Worm (Caenorhabditis elegans) whole organism, L1 larva: ENCODE data around the gene F49F1.5.

Experiments
- aha-1 ChIP-seq: fragments of 150-350 bp; optimal IDR thresholded peaks from 2 replicates; lab custom pipeline; 2014; ENCODE audit warnings: missing biosample characterization, missing genetic modification characterization
- alr-1 ChIP-seq: fragments of 200-800 bp; sonication (Bioruptor generic); optimal IDR thresholded peaks from 2 replicates; lab custom pipeline; 2018; ENCODE audit warnings: borderline replicate concordance, mild to moderate bottlenecking, missing genetic modification characterization, missing compliant biosample characterization
- aly-2 ChIP-seq: fragments of 150-350 bp; optimal IDR thresholded peaks from 2 replicates; lab custom pipeline; 2014; ENCODE audit warnings: missing biosample characterization, missing genetic modification characterization
- ama-1 ChIP-seq: fragments of 150-350 bp; optimal IDR thresholded peaks from 2 replicates; lab custom pipeline; 2014
- blmp-1 ChIP-seq: fragments of 150-350 bp; optimal IDR thresholded peaks from 2 replicates; lab custom pipeline; 2014; ENCODE audit warnings: missing biosample characterization, missing genetic modification characterization
- ceh-8 ChIP-seq: fragments of 200-800 bp; sonication (Bioruptor generic); optimal IDR thresholded peaks from 2 replicates; lab custom pipeline; 2018; ENCODE audit warnings: mild to moderate bottlenecking, missing genetic modification characterization, moderate library complexity, missing compliant biosample characterization
- ceh-88 ChIP-seq: fragments of 200-800 bp; sonication (Bioruptor generic); IDR thresholded peaks from 2 replicates; pipeline ENCODE4 v1.3.6; 2022; ENCODE audit warnings: missing genetic modification characterization, missing compliant biosample characterization
- dpl-1 ChIP-seq, 3 experiments: fragments of 150-350 bp in 2 of 3; sonication (generic microtip) in 1 of 3; optimal IDR thresholded peaks; 2 replicates each; lab custom pipeline; 2014 to 2017; ENCODE audit warnings: missing biosample characterization in 3 of 3, missing genetic modification characterization in 3 of 3, missing genetic modification reagents in 3 of 3
- efl-1 ChIP-seq, 4 experiments: fragments of 150-350 bp; optimal IDR thresholded peaks in 3 of 4; peaks in 1 of 4; 1 replicate in 1 of 4; 2 replicates in 3 of 4; lab custom pipeline; 2014; ENCODE audit warnings: missing biosample characterization in 2 of 4, missing genetic modification characterization in 2 of 4, missing genetic modification reagents in 2 of 4
- egl-13 ChIP-seq: sonication (generic microtip); optimal IDR thresholded peaks from 2 replicates; lab custom pipeline; 2016; ENCODE audit warnings: missing genotype, missing genetic modification reagents, missing genetic modification characterization, missing compliant biosample characterization
- egl-27 ChIP-seq, 2 experiments: fragments of 150-350 bp in 1 of 2; sonication (generic microtip); optimal IDR thresholded peaks; 3 replicates each; lab custom pipeline; 2017 to 2018; ENCODE audit warnings: missing biosample characterization in 2 of 2, missing genetic modification characterization in 2 of 2, missing genetic modification reagents in 2 of 2
- elt-2 ChIP-seq: sonication (generic microtip); optimal IDR thresholded peaks from 2 replicates; lab custom pipeline; 2016; ENCODE audit warnings: missing genetic modification characterization, mild to moderate bottlenecking, inconsistent platforms, missing compliant biosample characterization, missing genetic modification reagents
- elt-3 ChIP-seq, 6 experiments: fragments of 150-350 bp in 1 of 6; sonication (generic microtip); optimal IDR thresholded peaks; 2 replicates each; lab custom pipeline; 2017 to 2018; ENCODE audit warnings: missing biosample characterization in 6 of 6, missing genetic modification characterization in 6 of 6, inconsistent platforms in 1 of 6
- fkh-4 ChIP-seq: sonication (generic microtip); optimal IDR thresholded peaks from 2 replicates; lab custom pipeline; 2016; ENCODE audit warnings: missing compliant biosample characterization, missing genetic modification characterization, borderline replicate concordance
- fkh-8 ChIP-seq: sonication (generic microtip); optimal IDR thresholded peaks from 2 replicates; lab custom pipeline; 2016; ENCODE audit warnings: mild to moderate bottlenecking, missing genetic modification characterization, missing compliant biosample characterization
- grh-1 ChIP-seq: fragments of 200-800 bp; sonication (Bioruptor generic); IDR thresholded peaks from 2 replicates; pipeline ENCODE4 v1.3.6; 2022; ENCODE audit warnings: missing genetic modification reagents, missing genetic modification characterization, missing compliant biosample characterization
- hlh-17 ChIP-seq: fragments of 200-800 bp; sonication (Bioruptor generic); optimal IDR thresholded peaks from 2 replicates; lab custom pipeline; 2018; ENCODE audit warnings: missing genetic modification characterization, mild to moderate bottlenecking, missing compliant biosample characterization, moderate library complexity, borderline replicate concordance
- hlh-4 ChIP-seq: sonication (generic microtip); optimal IDR thresholded peaks from 2 replicates; lab custom pipeline; 2016; ENCODE audit warnings: mild to moderate bottlenecking, missing genetic modification characterization, missing compliant biosample characterization
- hpl-2 ChIP-seq: fragments of 150-350 bp; optimal IDR thresholded peaks from 2 replicates; lab custom pipeline; 2014; ENCODE audit warnings: missing biosample characterization, missing genetic modification reagents, missing genetic modification characterization
- irx-1 ChIP-seq: sonication (generic microtip); optimal IDR thresholded peaks from 2 replicates; lab custom pipeline; 2016; ENCODE audit warnings: missing genetic modification characterization, missing compliant biosample characterization
- lin-13 ChIP-seq: fragments of 150-350 bp; optimal IDR thresholded peaks from 2 replicates; lab custom pipeline; 2014; ENCODE audit warnings: missing biosample characterization, missing genetic modification reagents, missing genetic modification characterization
- lin-14 ChIP-seq: fragments of 200-800 bp; sonication (Bioruptor generic); optimal IDR thresholded peaks from 2 replicates; lab custom pipeline; 2018; ENCODE audit warnings: mild to moderate bottlenecking, missing genetic modification characterization, moderate library complexity, missing compliant biosample characterization
- lin-15B ChIP-seq: fragments of 150-350 bp; sonication (generic microtip); optimal IDR thresholded peaks from 3 replicates; lab custom pipeline; 2014; ENCODE audit warnings: missing biosample characterization, missing genetic modification characterization
- lin-35 ChIP-seq, 2 experiments: fragments of 150-350 bp; optimal IDR thresholded peaks; 2 replicates each; lab custom pipeline; 2014; ENCODE audit warnings: missing biosample characterization in 2 of 2, missing genetic modification characterization in 2 of 2, missing genetic modification reagents in 2 of 2
- lin-39 ChIP-seq: fragments of 150-350 bp; optimal IDR thresholded peaks from 2 replicates; lab custom pipeline; 2014; ENCODE audit warnings: missing biosample characterization, missing genetic modification reagents, missing genetic modification characterization
- lir-3 ChIP-seq: sonication (generic microtip); optimal IDR thresholded peaks from 2 replicates; lab custom pipeline; 2016; ENCODE audit warnings: mild to moderate bottlenecking, missing genetic modification characterization, moderate library complexity, missing compliant biosample characterization; ENCODE audit not compliant: poor library complexity
- lsy-2 ChIP-seq, 2 experiments: fragments of 150-350 bp; optimal IDR thresholded peaks; 2 replicates each; lab custom pipeline; 2014; ENCODE audit warnings: missing biosample characterization in 2 of 2, missing genetic modification characterization in 2 of 2
- mab-9 ChIP-seq: fragments of 200-800 bp; sonication (Bioruptor generic); IDR thresholded peaks from 2 replicates; pipeline ENCODE4 v1.3.6; 2022; ENCODE audit warnings: missing genetic modification reagents, missing genetic modification characterization, missing compliant biosample characterization
- mdl-1 ChIP-seq, 2 experiments: fragments of 150-350 bp; optimal IDR thresholded peaks; 2 replicates each; lab custom pipeline; 2014 to 2017; ENCODE audit warnings: missing biosample characterization in 2 of 2, missing genetic modification characterization in 2 of 2, inconsistent platforms in 1 of 2
- mef-2 ChIP-seq: fragments of 150-350 bp; optimal IDR thresholded peaks from 2 replicates; lab custom pipeline; 2014; ENCODE audit warnings: missing biosample characterization, missing genetic modification characterization
- nhr-12 ChIP-seq: sonication (generic microtip); optimal IDR thresholded peaks from 2 replicates; lab custom pipeline; 2017; ENCODE audit warnings: missing biosample characterization, missing genetic modification characterization
- nhr-19 ChIP-seq: fragments of 200-800 bp; sonication (Bioruptor generic); conservative IDR thresholded peaks from 2 replicates; pipeline ENCODE4 v1.3.6; 2022; ENCODE audit warnings: missing genetic modification characterization, missing compliant biosample characterization
- nhr-237 ChIP-seq: fragments of 150-350 bp; optimal IDR thresholded peaks from 2 replicates; lab custom pipeline; 2014; ENCODE audit warnings: missing biosample characterization, missing genetic modification characterization
- nhr-71 ChIP-seq: sonication (generic microtip); optimal IDR thresholded peaks from 2 replicates; lab custom pipeline; 2016; ENCODE audit warnings: mild to moderate bottlenecking, missing genetic modification characterization, moderate library complexity, missing compliant biosample characterization
- nhr-76 ChIP-seq: sonication (generic microtip); optimal IDR thresholded peaks from 2 replicates; lab custom pipeline; 2017; ENCODE audit warnings: missing biosample characterization, missing genetic modification characterization
- nhr-77 ChIP-seq: fragments of 150-350 bp; optimal IDR thresholded peaks from 2 replicates; lab custom pipeline; 2014; ENCODE audit warnings: missing biosample characterization, missing genetic modification characterization
- nhr-84 ChIP-seq: sonication (generic microtip); optimal IDR thresholded peaks from 2 replicates; lab custom pipeline; 2017; ENCODE audit warnings: missing biosample characterization, missing genetic modification characterization
- nhr-85 ChIP-seq: sonication (generic microtip); peaks from one replicate; lab custom pipeline; 2016; ENCODE audit warnings: missing genetic modification characterization, inconsistent platforms, missing compliant biosample characterization
- nhr-90 ChIP-seq: sonication (generic microtip); optimal IDR thresholded peaks from 2 replicates; lab custom pipeline; 2016; ENCODE audit warnings: mild to moderate bottlenecking, missing genetic modification characterization, missing compliant biosample characterization; ENCODE audit not compliant: poor library complexity
- pag-3 ChIP-seq: sonication (generic microtip); optimal IDR thresholded peaks from 2 replicates; lab custom pipeline; 2017; ENCODE audit warnings: missing genetic modification characterization, mild to moderate bottlenecking, missing compliant biosample characterization, antibody characterized with exemption, borderline replicate concordance; ENCODE audit not compliant: insufficient read depth
- skn-1 ChIP-seq: fragments of 150-350 bp; optimal IDR thresholded peaks from 2 replicates; lab custom pipeline; 2014; ENCODE audit warnings: missing biosample characterization, missing genetic modification characterization
- snu-23 ChIP-seq: sonication (generic microtip); optimal IDR thresholded peaks from 2 replicates; lab custom pipeline; 2016; ENCODE audit warnings: missing genetic modification characterization, missing compliant biosample characterization
- sox-4 ChIP-seq: sonication (generic microtip); optimal IDR thresholded peaks from 2 replicates; lab custom pipeline; 2016; ENCODE audit warnings: missing genetic modification characterization, missing compliant biosample characterization
- sptf-1 ChIP-seq: fragments of 150-350 bp; optimal IDR thresholded peaks from 2 replicates; lab custom pipeline; 2014; ENCODE audit warnings: missing biosample characterization, missing genetic modification characterization
- sup-37 ChIP-seq: fragments of 200-800 bp; sonication (Bioruptor generic); optimal IDR thresholded peaks from 2 replicates; lab custom pipeline; 2018; ENCODE audit warnings: mild to moderate bottlenecking, missing genetic modification characterization, missing compliant biosample characterization
- tlp-1 ChIP-seq: fragments of 150-350 bp; optimal IDR thresholded peaks from 2 replicates; lab custom pipeline; 2014; ENCODE audit warnings: missing biosample characterization, missing genetic modification characterization
- unc-30 ChIP-seq: sonication (generic microtip); optimal IDR thresholded peaks from 2 replicates; lab custom pipeline; 2017; ENCODE audit warnings: missing biosample characterization, missing genetic modification characterization
- unc-98 ChIP-seq: fragments of 200-800 bp; sonication (Bioruptor generic); IDR thresholded peaks from 2 replicates; pipeline ENCODE4 v1.3.6; 2022; ENCODE audit warnings: missing genetic modification characterization, missing compliant biosample characterization
- vab-15 ChIP-seq: sonication (generic microtip); optimal IDR thresholded peaks from 2 replicates; lab custom pipeline; 2017; ENCODE audit warnings: missing genotype, mild to moderate bottlenecking, missing genetic modification characterization, missing compliant biosample characterization

F49F1.5 gene

ce11 chrIV:4094364-4094763 is 25.9 kb downstream of the F49F1.5 start:
- TF ChIP-seq sptf-1 (tag; lab: Kevin White, UChicago) (no peak), lin-39 (no peak), nhr-19 (GFP tag; lab: Robert Waterston, UW) (0 out of 2 replicates have a peak, but pooled peaks have one; percentile 4), sox-4 (tag; lab: Kevin White, UChicago) (no peak), elt-2 (tag; lab: Kevin White, UChicago) (no peak), lin-14 (GFP tag; lab: Kevin White, UChicago) (peak; percentile 24), lin-15B (no peak), elt-3 (tag; optimal IDR thresholded peaks at IDR 0.05; lab: Kevin White, UChicago) (no peak), nhr-85 (tag; lab: Kevin White, UChicago) (no peak), nhr-77 (tag; lab: Kevin White, UChicago) (no peak), nhr-71 (tag; lab: Kevin White, UChicago) (peak; percentile 9)

ce11 chrIV:4093087-4093486 is 27.1 kb downstream of the F49F1.5 start:
- TF ChIP-seq ceh-8 (no peak), nhr-85 (tag; lab: Kevin White, UChicago) (peak; percentile 90), lsy-2 (tag; optimal IDR thresholded peaks at IDR 0.05; lab: Kevin White, UChicago) (peak; percentile 75 to 77), dpl-1 (GFP tag; optimal IDR thresholded peaks at IDR 0.05; lab: Kevin White, UChicago) (peak; percentile 21 to 58 (median 55)), nhr-237 (peak; percentile 1), mdl-1 (tag; optimal IDR thresholded peaks at IDR 0.05; lab: Kevin White, UChicago) (peak in 1 of 2 experiments; percentile 45), nhr-77 (tag; lab: Kevin White, UChicago) (peak; percentile 3), unc-30 (no peak), fkh-4 (no peak), pag-3 (tag; lab: Kevin White, UChicago) (no peak), lin-39 (peak; percentile 53), mab-9 (GFP tag; lab: Robert Waterston, UW) (peak; percentile 56; the same call in 1 of the 2 replicates), ama-1 (no peak), sup-37 (no peak), unc-98 (GFP tag; lab: Robert Waterston, UW) (no peak), sptf-1 (tag; lab: Kevin White, UChicago) (no peak), lir-3 (tag; lab: Kevin White, UChicago) (no peak), lin-13 (peak; percentile 32), hpl-2 (no peak), efl-1 (optimal IDR thresholded peaks at IDR 0.05; lab: Kevin White, UChicago) (peak; percentile 75 to 85), efl-1 (GFP tag; optimal IDR thresholded peaks at IDR 0.05 in 1 of 2; lab: Kevin White, UChicago) (peak; percentile 35 to 94), aly-2 (tag; lab: Kevin White, UChicago) (peak; percentile 19), irx-1 (peak; percentile 38), mef-2 (tag; lab: Kevin White, UChicago) (peak; percentile 67), nhr-84 (tag; lab: Kevin White, UChicago) (no peak), tlp-1 (tag; lab: Kevin White, UChicago) (no peak), skn-1 (peak; percentile 76), egl-27 (tag; optimal IDR thresholded peaks at IDR 0.05; lab: Kevin White, UChicago) (peak; percentile 4 to 58), egl-13 (tag; lab: Kevin White, UChicago) (peak; percentile 78), alr-1 (tag; lab: Kevin White, UChicago) (no peak), lin-15B (no peak), blmp-1 (tag; lab: Kevin White, UChicago) (no peak), hlh-17 (no peak), aha-1 (no peak), nhr-76 (tag; lab: Kevin White, UChicago) (no peak), lin-35 (GFP tag; optimal IDR thresholded peaks at IDR 0.05; lab: Kevin White, UChicago) (peak; percentile 60 to 62), fkh-8 (tag; lab: Kevin White, UChicago) (peak; percentile 74), ceh-88 (GFP tag; lab: Robert Waterston, UW) (peak; percentile 64), grh-1 (GFP tag; lab: Robert Waterston, UW) (peak; percentile 60; the same call in 1 of the 2 replicates), hlh-4 (tag; lab: Kevin White, UChicago) (no peak), nhr-90 (tag; lab: Kevin White, UChicago) (peak; percentile 68), vab-15 (tag; lab: Kevin White, UChicago) (no peak), snu-23 (GFP tag; lab: Kevin White, UChicago) (peak; percentile 91), nhr-12 (tag; lab: Kevin White, UChicago) (no peak)
